Fruit fly (Drosophila melanogaster) whole organism, embryonic: ENCODE measurements around the gene Dpm3.

Source experiments
- Adf1 ChIP-seq: fragments of 200-800 bp; sonication (Bioruptor generic); IDR thresholded peaks from 2 replicates; pipeline ENCODE4 v1.3.6; 2022; ENCODE audit warnings: missing biosample characterization, missing genetic modification characterization
- B-H1 ChIP-seq: fragments of 200-800 bp; sonication (Bioruptor generic); IDR thresholded peaks from 3 replicates; pipeline ENCODE4 v1.3.6; 2022; ENCODE audit warnings: missing biosample characterization, missing genetic modification characterization
- Bgb ChIP-seq: fragments of 200-800 bp; sonication (Bioruptor generic); IDR thresholded peaks from 2 replicates; pipeline ENCODE4 v1.3.6; 2022; ENCODE audit warnings: missing biosample characterization, missing genetic modification characterization; ENCODE audit not compliant: partially characterized antibody
- CG10147 ChIP-seq: fragments of 200-800 bp; sonication (Bioruptor generic); optimal IDR thresholded peaks from 2 replicates; lab custom pipeline; 2019; ENCODE audit warnings: missing biosample characterization, mild to moderate bottlenecking, missing genetic modification characterization, moderate library complexity
- CG10321 ChIP-seq: fragments of 200-800 bp; sonication (Bioruptor generic); IDR thresholded peaks from 2 replicates; pipeline ENCODE4 v1.3.6; 2022; ENCODE audit warnings: missing biosample characterization, missing genetic modification characterization
- CG11695 ChIP-seq: fragments of 200-800 bp; sonication (Bioruptor generic); IDR thresholded peaks from 3 replicates; pipeline ENCODE4 v1.3.6; 2022; ENCODE audit warnings: missing biosample characterization, missing genetic modification characterization
- CG11696 ChIP-seq: fragments of 200-800 bp; sonication (Bioruptor generic); IDR thresholded peaks from 2 replicates; pipeline ENCODE4 v1.3.6; 2022; ENCODE audit warnings: missing biosample characterization, missing genetic modification characterization
- CG12071 ChIP-seq: fragments of 200-800 bp; sonication (Bioruptor generic); optimal IDR thresholded peaks from 3 replicates; lab custom pipeline; 2018; ENCODE audit warnings: missing biosample characterization, mild to moderate bottlenecking, missing genetic modification characterization
- CG12155 ChIP-seq: fragments of 200-800 bp; sonication (Bioruptor generic); optimal IDR thresholded peaks from 3 replicates; lab custom pipeline; 2016; ENCODE audit warnings: missing biosample characterization, missing genetic modification characterization
- CG12744 ChIP-seq: fragments of 200-800 bp; sonication (Bioruptor generic); optimal IDR thresholded peaks from 2 replicates; lab custom pipeline; 2016; ENCODE audit warnings: missing biosample characterization, missing genetic modification characterization
- CG12942 ChIP-seq: fragments of 200-800 bp; sonication (Bioruptor generic); optimal IDR thresholded peaks from 3 replicates; lab custom pipeline; 2016; ENCODE audit warnings: missing biosample characterization, missing genetic modification characterization
- CG13894 ChIP-seq: fragments of 200-800 bp; sonication (Bioruptor generic); optimal IDR thresholded peaks from 3 replicates; lab custom pipeline; 2018; ENCODE audit warnings: missing biosample characterization, mild to moderate bottlenecking, missing genetic modification characterization, moderate library complexity
- CG16779 ChIP-seq: fragments of 200-800 bp; sonication (Bioruptor generic); IDR thresholded peaks from 2 replicates; pipeline ENCODE4 v1.3.6; 2022; ENCODE audit warnings: missing biosample characterization, missing genetic modification characterization
- CG17359 ChIP-seq: fragments of 200-800 bp; sonication (Bioruptor generic); optimal IDR thresholded peaks from 3 replicates; lab custom pipeline; 2018; ENCODE audit warnings: missing biosample characterization, mild to moderate bottlenecking, missing genetic modification characterization, moderate library complexity
- CG1792 ChIP-seq: fragments of 200-800 bp; sonication (Bioruptor generic); optimal IDR thresholded peaks from 2 replicates; lab custom pipeline; 2016; ENCODE audit warnings: missing biosample characterization, missing genetic modification characterization
- CG32532 ChIP-seq: fragments of 200-800 bp; sonication (Bioruptor generic); IDR thresholded peaks from 2 replicates; pipeline ENCODE4 v1.3.6; 2022; ENCODE audit warnings: missing biosample characterization, missing genetic modification characterization
- CG32767 ChIP-seq: fragments of 200-800 bp; sonication (Bioruptor generic); IDR thresholded peaks from 2 replicates; pipeline ENCODE4 v1.3.6; 2022; ENCODE audit warnings: missing biosample characterization, missing genetic modification characterization
- CG3847 ChIP-seq: fragments of 200-800 bp; sonication (Bioruptor generic); IDR thresholded peaks from 2 replicates; pipeline ENCODE4 v1.3.6; 2022; ENCODE audit warnings: missing biosample characterization, missing genetic modification characterization
- CG6689 ChIP-seq: fragments of 200-800 bp; sonication (Bioruptor generic); IDR thresholded peaks from 2 replicates; pipeline ENCODE4 v1.3.6; 2022; ENCODE audit warnings: missing biosample characterization, missing genetic modification characterization
- CG6765 ChIP-seq: fragments of 200-800 bp; sonication (Bioruptor generic); optimal IDR thresholded peaks from 3 replicates; lab custom pipeline; 2017; ENCODE audit warnings: missing biosample characterization, mild to moderate bottlenecking, missing genetic modification characterization
- CG8290 ChIP-seq, 3 experiments: fragments of 200-800 bp; sonication (Bioruptor generic); optimal IDR thresholded peaks; 2 replicates each; lab custom pipeline; 2016 to 2019; ENCODE audit warnings: missing biosample characterization in 3 of 3, missing genetic modification characterization in 3 of 3, mild to moderate bottlenecking in 2 of 3, moderate library complexity in 1 of 3
- CG8359 ChIP-seq: fragments of 200-800 bp; sonication (Bioruptor generic); optimal IDR thresholded peaks from 2 replicates; lab custom pipeline; 2017; ENCODE audit warnings: missing biosample characterization, mild to moderate bottlenecking, missing genetic modification characterization, borderline replicate concordance
- CG9437 ChIP-seq: fragments of 200-800 bp; sonication (Bioruptor generic); optimal IDR thresholded peaks from 2 replicates; lab custom pipeline; 2018; ENCODE audit warnings: missing biosample characterization, mild to moderate bottlenecking, missing genetic modification characterization
- Deaf1 ChIP-seq: fragments of 200-800 bp; optimal IDR thresholded peaks from 3 replicates; lab custom pipeline; 2019; ENCODE audit warnings: missing biosample characterization, mild to moderate bottlenecking, missing genetic modification characterization, moderate library complexity
- Dip2 ChIP-seq: fragments of 200-800 bp; sonication (Bioruptor generic); IDR thresholded peaks from 2 replicates; pipeline ENCODE4 v1.3.6; 2022; ENCODE audit warnings: missing biosample characterization, missing genetic modification characterization
- H15 ChIP-seq: fragments of 200-800 bp; sonication (Bioruptor generic); IDR thresholded peaks from 3 replicates; pipeline ENCODE4 v1.3.6; 2022; ENCODE audit warnings: missing biosample characterization, missing genetic modification characterization
- Hr78 ChIP-seq, 2 experiments: fragments of 200-800 bp in 1 of 2; fragments of >200 bp in 1 of 2; sonication (Bioruptor generic) in 1 of 2; optimal IDR thresholded peaks; 2 replicates each; lab custom pipeline; 2017 to 2019; ENCODE audit warnings: missing biosample characterization in 2 of 2, missing genetic modification characterization in 2 of 2, mild to moderate bottlenecking in 1 of 2, moderate library complexity in 1 of 2
- Lim3 ChIP-seq: fragments of 200-800 bp; sonication (Bioruptor generic); IDR thresholded peaks from 2 replicates; pipeline ENCODE4 v1.3.6; 2022; ENCODE audit warnings: missing biosample characterization, missing genetic modification characterization
- Med ChIP-seq: fragments of 200-800 bp; sonication (Bioruptor generic); peaks from one replicate; lab custom pipeline; 2016; ENCODE audit warnings: missing biosample characterization, missing genetic modification characterization, mild to moderate bottlenecking, inconsistent platforms, moderate library complexity
- TFAM ChIP-seq: fragments of 200-800 bp; sonication (Bioruptor generic); optimal IDR thresholded peaks from 2 replicates; lab custom pipeline; 2017; ENCODE audit warnings: missing biosample characterization, missing genetic modification characterization, inconsistent platforms
- Tbp ChIP-seq: fragments of >200 bp; optimal IDR thresholded peaks from 2 replicates; lab custom pipeline; 2018; ENCODE audit warnings: missing biosample characterization, missing genetic modification characterization
- Trl ChIP-seq, 3 experiments: fragments of >200 bp in 2 of 3; fragments of 200-800 bp in 1 of 3; sonication (Bioruptor generic) in 1 of 3; optimal IDR thresholded peaks; 2 replicates in 1 of 3; 3 replicates in 2 of 3; lab custom pipeline; 2016 to 2017; ENCODE audit warnings: missing biosample characterization in 1 of 3, missing genetic modification characterization in 1 of 3
- ac ChIP-seq: fragments of 200-800 bp; sonication (Bioruptor generic); optimal IDR thresholded peaks from 3 replicates; lab custom pipeline; 2017; ENCODE audit warnings: missing biosample characterization, mild to moderate bottlenecking, missing genetic modification characterization
- amos ChIP-seq: fragments of 200-800 bp; sonication (Bioruptor generic); IDR thresholded peaks from 2 replicates; pipeline ENCODE4 v1.3.6; 2022; ENCODE audit warnings: missing biosample characterization, missing genetic modification characterization; ENCODE audit not compliant: partially characterized antibody
- bbx ChIP-seq: fragments of 200-800 bp; sonication (Bioruptor generic); IDR thresholded peaks from 2 replicates; pipeline ENCODE4 v1.3.6; 2022; ENCODE audit warnings: missing biosample characterization, missing genetic modification characterization; ENCODE audit not compliant: partially characterized antibody
- danr ChIP-seq: fragments of 200-800 bp; sonication (Bioruptor generic); IDR thresholded peaks from 2 replicates; pipeline ENCODE4 v1.3.6; 2022; ENCODE audit warnings: missing biosample characterization, missing genetic modification characterization
- insv ChIP-seq, 2 experiments: fragments of 200-800 bp; sonication (Bioruptor generic); optimal IDR thresholded peaks; 3 replicates each; lab custom pipeline; 2016 to 2018; ENCODE audit warnings: missing biosample characterization in 2 of 2, missing genetic modification characterization in 2 of 2
- lab ChIP-seq: fragments of 200-800 bp; sonication (Bioruptor generic); optimal IDR thresholded peaks from 3 replicates; lab custom pipeline; 2017; ENCODE audit warnings: missing biosample characterization, missing genetic modification characterization, mild to moderate bottlenecking, moderate library complexity, missing genetic modification reagents
- nmo ChIP-seq: fragments of 200-800 bp; sonication (Bioruptor generic); optimal IDR thresholded peaks from 2 replicates; lab custom pipeline; 2018; ENCODE audit warnings: missing biosample characterization, mild to moderate bottlenecking, missing genetic modification characterization, moderate library complexity
- onecut ChIP-seq: fragments of 200-800 bp; sonication (Bioruptor generic); IDR thresholded peaks from 2 replicates; pipeline ENCODE4 v1.3.6; 2022; ENCODE audit warnings: missing biosample characterization, missing genetic modification characterization
- pan ChIP-seq, 4 experiments: fragments of >200 bp in 3 of 4; fragments of 200-800 bp in 1 of 4; sonication (Bioruptor generic) in 1 of 4; optimal IDR thresholded peaks in 3 of 4; IDR thresholded peaks in 1 of 4; 2 replicates each; pipeline versions ENCODE4 v1.3.6 to Lab custom; 2017 to 2022; ENCODE audit warnings: missing biosample characterization in 2 of 4, missing genetic modification characterization in 2 of 4, mixed read lengths in 1 of 4
- pros ChIP-seq: fragments of 200-800 bp; sonication (Bioruptor generic); optimal IDR thresholded peaks from 3 replicates; lab custom pipeline; 2019; ENCODE audit warnings: missing biosample characterization, mild to moderate bottlenecking, missing genetic modification characterization, moderate library complexity
- scrt ChIP-seq: fragments of 200-800 bp; sonication (Bioruptor generic); optimal IDR thresholded peaks from 2 replicates; lab custom pipeline; 2018; ENCODE audit warnings: missing biosample characterization, mild to moderate bottlenecking, missing genetic modification characterization, moderate library complexity
- sd ChIP-seq: fragments of 200-800 bp; sonication (Bioruptor generic); optimal IDR thresholded peaks from 3 replicates; lab custom pipeline; 2018; ENCODE audit warnings: missing biosample characterization, mild to moderate bottlenecking, missing genetic modification characterization, moderate library complexity
- sob ChIP-seq: fragments of 200-800 bp; sonication (Bioruptor generic); IDR thresholded peaks from 2 replicates; pipeline ENCODE4 v1.3.6; 2022; ENCODE audit warnings: missing biosample characterization, missing genetic modification characterization
- stwl ChIP-seq: fragments of 200-800 bp; sonication (Bioruptor generic); optimal IDR thresholded peaks from 3 replicates; lab custom pipeline; 2018; ENCODE audit warnings: missing biosample characterization, mild to moderate bottlenecking, missing genetic modification characterization, moderate library complexity
- toy ChIP-seq: fragments of 200-800 bp; sonication (Bioruptor generic); IDR thresholded peaks from 2 replicates; pipeline ENCODE4 v1.3.6; 2022; ENCODE audit warnings: missing biosample characterization, missing genetic modification characterization
- twi ChIP-seq: fragments of 200-800 bp; optimal IDR thresholded peaks from 2 replicates; lab custom pipeline; 2019; ENCODE audit warnings: missing biosample characterization, mild to moderate bottlenecking, missing genetic modification characterization, moderate library complexity
- wek ChIP-seq: fragments of 200-800 bp; sonication (Bioruptor generic); optimal IDR thresholded peaks from 3 replicates; lab custom pipeline; 2018; ENCODE audit warnings: missing biosample characterization, mild to moderate bottlenecking, missing genetic modification characterization, moderate library complexity

The Dpm3 gene

DNA sequence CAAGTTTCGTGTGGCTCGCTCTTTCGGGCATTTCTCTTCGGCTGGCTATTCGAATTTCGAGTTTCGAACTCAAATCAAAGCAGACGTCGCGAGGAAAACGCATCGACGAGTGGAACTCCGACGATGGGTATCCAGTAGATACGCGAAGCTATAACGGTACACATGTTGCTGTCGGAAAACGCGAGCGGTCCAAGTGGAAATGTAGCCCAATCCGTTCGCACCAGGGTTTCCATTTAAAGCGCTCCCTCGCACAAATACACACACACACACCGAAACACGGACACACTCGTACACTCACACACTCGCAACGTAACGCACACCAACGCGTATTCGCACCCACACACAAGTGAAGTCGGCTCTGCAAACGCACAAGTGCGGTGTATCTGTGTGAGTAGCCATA, 47.5 kb upstream of the Dpm3 start, which contains the start of gene side-IV (continued):
- TF ChIP-seq CG11695 (GFP tag; lab: Robert Waterston, UW) (0 out of 3 replicates have a peak, but pooled peaks have one; percentile 17), Tbp (GFP tag; lab: Kevin White, UChicago) (no peak), stwl (peak; percentile 21), Med (GFP tag; lab: Kevin White, UChicago) (peak; percentile 88), Adf1 (GFP tag; lab: Robert Waterston, UW) (peak; percentile 38; the same call in 1 of the 2 replicates), lab (peak; percentile 9), CG8290 (GFP tag; optimal IDR thresholded peaks at IDR 0.05; lab: Kevin White, UChicago) (no peak), CG8290 (tag; optimal IDR thresholded peaks at IDR 0.05; lab: Kevin White, UChicago) (peak in 1 of 2 experiments; percentile 41), CG8359 (GFP tag; lab: Kevin White, UChicago) (peak; percentile 63), CG12155 (GFP tag; lab: Kevin White, UChicago) (peak; percentile 12), CG32767 (peak; percentile 50), twi (tag; lab: Kevin White, UChicago) (peak; percentile 26), CG12071 (GFP tag; lab: Kevin White, UChicago) (peak; percentile 17), sd (tag; lab: Kevin White, UChicago) (peak; percentile 5), Trl (optimal IDR thresholded peaks at IDR 0.05; lab: Kevin White, UChicago) (peak; percentile 49 to 50), Trl (GFP tag; optimal IDR thresholded peaks at IDR 0.05; lab: Kevin White, UChicago) (no peak), Bgb (GFP tag; lab: Robert Waterston, UW) (peak; percentile 60; the same call in 1 of the 2 replicates), wek (GFP tag; lab: Kevin White, UChicago) (peak; percentile 37), CG13894 (tag; lab: Kevin White, UChicago) (peak; percentile 47), CG32532 (GFP tag; lab: Robert Waterston, UW) (0 out of 2 replicates have a peak, but pooled peaks have one; percentile 33), H15 (GFP tag; lab: Robert Waterston, UW) (0 out of 3 replicates have a peak, but pooled peaks have one; percentile 26), bbx (GFP tag; lab: Robert Waterston, UW) (peak; percentile 59; the same call in 1 of the 2 replicates), CG16779 (GFP tag; lab: Robert Waterston, UW) (0 out of 2 replicates have a peak, but pooled peaks have one; percentile 14), scrt (GFP tag; lab: Kevin White, UChicago) (peak; percentile 24), CG10147 (peak; percentile 12), CG9437 (GFP tag; lab: Kevin White, UChicago) (peak; percentile 0), nmo (no peak), onecut (peak; percentile 22; the same call in 1 of the 2 replicates), CG11696 (GFP tag; lab: Robert Waterston, UW) (no peak), insv (GFP tag; optimal IDR thresholded peaks at IDR 0.05; lab: Kevin White, UChicago) (peak in 1 of 2 experiments; percentile 42), sob (GFP tag; lab: Robert Waterston, UW) (peak; percentile 27; the same call in 1 of the 2 replicates), CG12942 (GFP tag; lab: Kevin White, UChicago) (no peak), Deaf1 (tag; lab: Kevin White, UChicago) (peak; percentile 92), amos (GFP tag; lab: Robert Waterston, UW) (no peak; the same call in 1 of the 2 replicates), CG6765 (GFP tag; lab: Kevin White, UChicago) (peak; percentile 22)

- TF ChIP-seq ac (no peak), CG10321 (GFP tag; lab: Robert Waterston, UW) (no peak), Dip2 (GFP tag; lab: Robert Waterston, UW) (no peak), pros (no peak), TFAM (GFP tag; lab: Kevin White, UChicago) (no peak), CG1792 (GFP tag; lab: Kevin White, UChicago) (no peak), toy (GFP tag; lab: Robert Waterston, UW) (no peak), pan (optimal IDR thresholded peaks at IDR 0.05; lab: Kevin White, UChicago) (no peak), pan (GFP tag; optimal IDR thresholded peaks at IDR 0.05 in 1 of 2, IDR thresholded peaks at IDR 0.05 in 1 of 2) (no peak), CG12155 (GFP tag; lab: Kevin White, UChicago) (no peak), B-H1 (GFP tag; lab: Robert Waterston, UW) (no peak), danr (GFP tag; lab: Robert Waterston, UW) (no peak), Hr78 (GFP tag; optimal IDR thresholded peaks at IDR 0.05; lab: Kevin White, UChicago) (no peak), CG3847 (no peak), CG17359 (tag; lab: Kevin White, UChicago) (peak; percentile 46), CG6689 (peak; percentile 56), CG12744 (GFP tag; lab: Kevin White, UChicago) (no peak), Lim3 (GFP tag; lab: Robert Waterston, UW) (no peak)
Measured at dm6 chr3R:13448354-13448753, 45.5 kb upstream of the Dpm3 start.
